Fruit fly (Drosophila melanogaster): ENCODE data around the gene Acp33A.

Acp33A gene

DNA sequence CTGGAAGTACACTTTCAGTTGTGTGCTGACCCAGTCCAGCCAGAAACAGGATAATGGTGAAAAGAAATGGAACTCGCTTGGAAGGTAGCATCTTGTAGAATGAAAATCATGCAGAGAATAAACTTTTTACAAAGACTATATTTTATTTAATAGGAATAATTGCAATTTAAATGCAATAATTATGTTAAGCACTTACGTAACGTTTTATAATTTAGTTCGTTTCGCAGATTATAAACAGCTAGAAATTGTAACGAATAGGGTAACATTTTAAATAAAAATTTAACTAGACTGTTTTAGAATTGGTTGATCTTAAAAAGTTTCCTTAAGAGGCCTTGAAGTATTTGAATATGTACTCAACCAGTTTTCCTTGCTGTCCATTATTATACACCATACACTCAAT is at the start of gene Acp33A:
TSS of gene Acp33A (minus strand) at position 101 of the 400 bp plus-strand sequence.
- no peak for TF ChIP-seq CG7045 (GFP tag; optimal IDR thresholded peaks at IDR 0.05)
- no peak for TF ChIP-seq pad (GFP tag; optimal IDR thresholded peaks at IDR 0.05)
- TF ChIP-seq CG14711 (tag; optimal IDR thresholded peaks at IDR 0.05), result no peak
- TF ChIP-seq CG1620 (GFP tag; optimal IDR thresholded peaks at IDR 0.05), result no peak
- no peak for TF ChIP-seq toe (GFP tag; optimal IDR thresholded peaks at IDR 0.05)
- TF ChIP-seq ovo (GFP tag; optimal IDR thresholded peaks at IDR 0.05), result no peak
- no peak for TF ChIP-seq CG5204 (GFP tag; optimal IDR thresholded peaks at IDR 0.05)
- no peak for TF ChIP-seq CG7101 (tag; optimal IDR thresholded peaks at IDR 0.05)
- TF ChIP-seq Crg-1 (GFP tag; optimal IDR thresholded peaks at IDR 0.05), result no peak
- no peak for TF ChIP-seq Mnt (GFP tag; optimal IDR thresholded peaks at IDR 0.05)
- TF ChIP-seq CG11617 (GFP tag; optimal IDR thresholded peaks at IDR 0.05), result no peak
- no peak for TF ChIP-seq cic (GFP tag; optimal IDR thresholded peaks at IDR 0.05)
- no peak for TF ChIP-seq Clk (GFP tag; optimal IDR thresholded peaks at IDR 0.05)
- TF ChIP-seq bab1 (GFP tag; optimal IDR thresholded peaks at IDR 0.05), result no peak

DNA sequence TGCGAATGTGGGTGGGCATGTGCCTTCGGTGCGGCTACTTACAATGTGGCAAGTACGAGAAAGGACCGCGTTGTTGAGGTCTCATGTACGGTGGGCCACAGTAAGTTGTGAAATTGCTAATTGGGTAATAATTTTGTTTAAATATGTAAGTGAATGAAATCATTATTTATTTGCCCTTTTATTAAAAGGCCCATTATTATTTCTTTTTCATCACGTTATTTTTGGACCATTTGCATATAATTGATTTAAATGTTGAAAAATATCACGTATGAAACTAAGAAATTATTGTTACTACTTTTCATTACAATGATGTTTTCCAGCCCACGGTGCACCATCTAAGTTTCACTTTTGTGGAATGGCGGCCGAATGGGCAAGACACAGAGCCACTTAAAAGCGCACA is 36.8 kb upstream of the Acp33A start:
- TF ChIP-seq toe (GFP tag; optimal IDR thresholded peaks at IDR 0.05) (no peak), CG5204 (GFP tag; optimal IDR thresholded peaks at IDR 0.05) (peak; percentile 44)

DNA sequence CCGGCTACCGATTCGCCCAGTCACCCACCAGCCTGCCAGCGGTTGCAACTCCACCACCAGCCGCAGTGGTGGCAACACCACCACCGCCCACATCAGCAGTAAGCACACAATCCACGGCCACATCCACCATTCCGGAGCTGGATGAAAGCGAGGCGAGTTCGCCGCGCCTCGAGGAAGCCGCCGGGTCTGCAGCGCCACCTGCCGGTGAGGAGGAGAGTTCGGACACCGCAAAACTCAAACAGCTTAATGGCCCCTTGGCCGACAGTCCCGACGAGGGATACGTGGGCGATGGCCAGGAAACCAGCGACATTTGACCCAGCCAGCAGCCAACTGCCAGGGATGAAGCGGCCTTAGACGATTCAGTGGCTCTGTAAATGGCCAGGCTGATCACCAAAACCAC is 32.7 kb upstream of the Acp33A start:
- TF ChIP-seq Clk (GFP tag; optimal IDR thresholded peaks at IDR 0.05), result no peak
- TF ChIP-seq kay (GFP tag; ENCODE audit: borderline replicate concordance), result no peak
- no peak for TF ChIP-seq CG12768 (GFP tag; optimal IDR thresholded peaks at IDR 0.05)
- TF ChIP-seq toe (GFP tag; optimal IDR thresholded peaks at IDR 0.05), result no peak
- TF ChIP-seq ovo (GFP tag; optimal IDR thresholded peaks at IDR 0.05), result no peak
- no peak for TF ChIP-seq CG7101 (tag; optimal IDR thresholded peaks at IDR 0.05)
- no peak for TF ChIP-seq pad (GFP tag; optimal IDR thresholded peaks at IDR 0.05)
- no peak for TF ChIP-seq CG14711 (tag; optimal IDR thresholded peaks at IDR 0.05)
- TF ChIP-seq Mnt (GFP tag; optimal IDR thresholded peaks at IDR 0.05), result no peak
- no peak for TF ChIP-seq tj (GFP tag; optimal IDR thresholded peaks at IDR 0.05)
- TF ChIP-seq Hr96 (GFP tag; optimal IDR thresholded peaks at IDR 0.05), result no peak

DNA sequence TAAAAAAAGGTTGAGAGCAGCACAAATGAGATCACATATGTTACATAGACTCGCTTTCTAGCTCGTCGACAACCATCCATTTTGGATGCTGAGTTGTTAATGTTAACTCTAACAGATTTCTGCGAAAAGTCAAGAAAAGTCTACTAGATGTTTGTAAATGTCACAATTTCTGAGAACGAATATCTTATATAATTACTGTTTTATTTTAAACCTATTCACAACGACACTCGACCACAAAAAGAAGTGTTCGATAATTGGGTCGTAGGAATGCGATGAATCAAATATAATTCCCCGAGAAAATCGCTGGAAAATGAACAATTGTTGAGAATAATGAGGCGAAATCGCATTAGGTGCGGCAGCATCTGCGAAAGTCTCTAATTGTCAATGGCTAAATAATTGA is 20.2 kb upstream of the Acp33A start, which contains the start of gene spag4:
TSS of gene spag4 (minus strand) at position 101 of the 400 bp plus-strand sequence.
- TF ChIP-seq Clk (GFP tag; optimal IDR thresholded peaks at IDR 0.05), result no peak
- TF ChIP-seq cic (GFP tag; optimal IDR thresholded peaks at IDR 0.05), result no peak
- no peak for TF ChIP-seq tj (GFP tag; optimal IDR thresholded peaks at IDR 0.05)
- TF ChIP-seq Crg-1 (GFP tag; optimal IDR thresholded peaks at IDR 0.05), result no peak
- no peak for TF ChIP-seq CG11617 (GFP tag; optimal IDR thresholded peaks at IDR 0.05)
- no peak for TF ChIP-seq CG7045 (GFP tag; optimal IDR thresholded peaks at IDR 0.05)
- no peak for TF ChIP-seq CG7101 (tag; optimal IDR thresholded peaks at IDR 0.05)
- no peak for TF ChIP-seq bab1 (GFP tag; optimal IDR thresholded peaks at IDR 0.05)
- no peak for TF ChIP-seq cnc (optimal IDR thresholded peaks at IDR 0.05)
- no peak for TF ChIP-seq CG12768 (GFP tag; optimal IDR thresholded peaks at IDR 0.05)
- no peak for TF ChIP-seq kay (GFP tag; ENCODE audit: borderline replicate concordance)
- no peak for TF ChIP-seq Hr96 (GFP tag; optimal IDR thresholded peaks at IDR 0.05)
- TF ChIP-seq toe (GFP tag; optimal IDR thresholded peaks at IDR 0.05), result no peak
- TF ChIP-seq CG14711 (tag; optimal IDR thresholded peaks at IDR 0.05), result no peak

DNA sequence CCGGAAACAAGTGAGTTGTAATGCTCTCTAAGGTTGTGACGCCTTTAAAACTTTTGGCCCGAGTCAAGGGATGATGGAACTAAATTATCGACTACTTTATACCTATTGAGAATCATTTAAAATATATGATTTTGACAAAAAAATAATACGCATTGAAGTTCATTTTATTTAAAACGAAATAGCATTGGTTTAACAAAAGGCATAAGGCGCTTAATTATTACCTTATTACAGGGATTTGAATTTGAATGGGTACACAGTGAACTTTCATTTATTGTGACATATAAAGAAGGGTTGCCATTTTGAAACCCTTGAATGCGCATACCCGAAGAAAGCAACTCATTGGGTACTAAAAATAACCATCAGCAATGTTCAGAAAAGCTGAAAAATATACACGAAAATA is 2.4 kb downstream of the Acp33A start:
- no peak for TF ChIP-seq cic (GFP tag; optimal IDR thresholded peaks at IDR 0.05)
- TF ChIP-seq CG1620 (GFP tag; optimal IDR thresholded peaks at IDR 0.05), result no peak
- TF ChIP-seq pad (GFP tag; optimal IDR thresholded peaks at IDR 0.05), result no peak
- TF ChIP-seq CG7101 (tag; optimal IDR thresholded peaks at IDR 0.05), result no peak
- no peak for TF ChIP-seq ovo (GFP tag; optimal IDR thresholded peaks at IDR 0.05)
- no peak for TF ChIP-seq bab1 (GFP tag; optimal IDR thresholded peaks at IDR 0.05)
- TF ChIP-seq CG7045 (GFP tag; optimal IDR thresholded peaks at IDR 0.05), result no peak
- no peak for TF ChIP-seq CG5204 (GFP tag; optimal IDR thresholded peaks at IDR 0.05)
- TF ChIP-seq Crg-1 (GFP tag; optimal IDR thresholded peaks at IDR 0.05), result no peak
- TF ChIP-seq CG11617 (GFP tag; optimal IDR thresholded peaks at IDR 0.05), result no peak
- no peak for TF ChIP-seq CG33017 (tag; optimal IDR thresholded peaks at IDR 0.05)
- no peak for TF ChIP-seq Mnt (GFP tag; optimal IDR thresholded peaks at IDR 0.05)
- TF ChIP-seq tj (GFP tag; optimal IDR thresholded peaks at IDR 0.05), result no peak
- no peak for TF ChIP-seq Hr96 (GFP tag; optimal IDR thresholded peaks at IDR 0.05)
- TF ChIP-seq CG14711 (tag; optimal IDR thresholded peaks at IDR 0.05), result no peak
- no peak for TF ChIP-seq cnc (optimal IDR thresholded peaks at IDR 0.05)
- no peak for TF ChIP-seq toe (GFP tag; optimal IDR thresholded peaks at IDR 0.05)
- no peak for TF ChIP-seq Clk (GFP tag; optimal IDR thresholded peaks at IDR 0.05)

DNA sequence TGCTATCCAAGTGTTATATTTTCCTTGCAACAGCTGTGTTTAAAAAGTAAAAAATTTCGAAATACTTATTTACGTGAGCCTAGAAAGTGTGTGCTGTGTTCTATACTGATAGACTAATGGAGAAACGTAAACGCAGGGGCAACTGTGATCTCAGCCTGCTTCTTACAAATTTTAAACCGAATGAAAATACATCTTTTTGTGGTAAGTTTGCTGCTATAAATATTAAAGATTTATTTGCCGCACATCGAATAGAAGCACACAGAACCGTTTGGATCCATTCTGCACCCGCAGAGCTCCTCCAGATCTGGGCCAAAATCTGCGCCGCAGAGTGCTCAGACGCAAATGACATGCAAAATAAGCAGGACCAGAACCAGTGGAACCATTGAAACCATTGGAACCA is 4.7 kb downstream of the Acp33A start, which contains the start of gene Mst33A:
TSS of gene Mst33A (minus strand) at position 101 of the 400 bp plus-strand sequence.
- TF ChIP-seq CG12768 (GFP tag; optimal IDR thresholded peaks at IDR 0.05), result no peak
- no peak for TF ChIP-seq CG11617 (GFP tag; optimal IDR thresholded peaks at IDR 0.05)
- TF ChIP-seq ovo (GFP tag; optimal IDR thresholded peaks at IDR 0.05), result no peak
- no peak for TF ChIP-seq CG7101 (tag; optimal IDR thresholded peaks at IDR 0.05)

DNA sequence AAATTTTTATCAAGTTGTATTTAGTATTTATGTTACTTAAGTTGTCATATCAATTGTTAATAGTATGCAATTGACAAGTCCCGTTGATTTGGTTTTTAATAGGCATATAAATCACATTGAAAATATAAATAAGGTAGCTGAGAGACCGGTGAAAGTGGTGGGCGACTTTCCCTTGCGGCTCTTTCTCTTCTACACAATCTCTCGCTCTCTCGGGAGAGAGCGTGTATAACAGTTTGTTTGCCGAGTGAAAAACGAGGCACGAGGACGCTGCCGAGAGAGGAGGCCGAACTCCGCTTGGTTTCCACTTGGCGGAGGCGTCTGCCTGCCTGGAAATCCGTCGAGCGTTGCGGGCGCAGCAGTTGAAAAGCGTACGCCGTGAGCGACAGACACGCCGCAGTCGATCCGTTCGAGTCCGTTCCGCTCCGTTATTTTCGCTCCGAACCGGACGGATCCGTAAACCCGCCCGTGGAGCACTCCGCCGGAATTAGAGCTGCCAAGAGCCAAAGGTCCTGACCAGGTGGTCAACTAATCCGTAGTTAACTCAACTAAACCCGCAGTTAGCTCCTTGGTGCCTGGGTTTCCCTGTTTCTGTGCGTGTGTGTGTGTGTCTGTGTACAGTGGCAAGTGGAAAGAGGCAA is 9.7 kb downstream of the Acp33A start, which contains the start of gene kek2:
TSS of gene kek2 (plus strand) at position 321 of the 638 bp plus-strand sequence.
- TF ChIP-seq Hr96 (GFP tag; optimal IDR thresholded peaks at IDR 0.05), result no peak
- no peak for TF ChIP-seq cnc (optimal IDR thresholded peaks at IDR 0.05)
- TF ChIP-seq Crg-1 (GFP tag; optimal IDR thresholded peaks at IDR 0.05), result no peak
- no peak for TF ChIP-seq CG33017 (tag; optimal IDR thresholded peaks at IDR 0.05)
- TF ChIP-seq CG12768 (GFP tag; optimal IDR thresholded peaks at IDR 0.05), result no peak
- TF ChIP-seq bab1 (GFP tag; optimal IDR thresholded peaks at IDR 0.05), result no peak
- no peak for TF ChIP-seq CG5204 (GFP tag; optimal IDR thresholded peaks at IDR 0.05)
- no peak for TF ChIP-seq Mnt (GFP tag; optimal IDR thresholded peaks at IDR 0.05)
- no peak for TF ChIP-seq CG11617 (GFP tag; optimal IDR thresholded peaks at IDR 0.05)
- TF ChIP-seq CG1620 (GFP tag; optimal IDR thresholded peaks at IDR 0.05), result no peak
- TF ChIP-seq pad (GFP tag; optimal IDR thresholded peaks at IDR 0.05), result no peak
- TF ChIP-seq kay (GFP tag; ENCODE audit: borderline replicate concordance), result no peak
- no peak for TF ChIP-seq toe (GFP tag; optimal IDR thresholded peaks at IDR 0.05)
- TF ChIP-seq cic (GFP tag; optimal IDR thresholded peaks at IDR 0.05), result no peak
- TF ChIP-seq CG7045 (GFP tag; optimal IDR thresholded peaks at IDR 0.05), result no peak
- TF ChIP-seq ovo (GFP tag; optimal IDR thresholded peaks at IDR 0.05), result no peak
- no peak for TF ChIP-seq Clk (GFP tag; optimal IDR thresholded peaks at IDR 0.05)
- no peak for TF ChIP-seq tj (GFP tag; optimal IDR thresholded peaks at IDR 0.05)

Data from whole organism, adult.